Worm (Caenorhabditis elegans) whole organism, L2 larva: ENCODE data around the gene F48G7.12.

ENCODE experiments used
- alr-1 ChIP-seq: fragments of 150-350 bp; optimal IDR thresholded peaks from 2 replicates; lab custom pipeline; 2014; ENCODE audit warnings: missing biosample characterization, missing genetic modification characterization
- ama-1 ChIP-seq: fragments of 150-350 bp; optimal IDR thresholded peaks from 2 replicates; lab custom pipeline; 2018; ENCODE audit warnings: inconsistent platforms
- ceh-82 ChIP-seq: fragments of 150-350 bp; optimal IDR thresholded peaks from 2 replicates; lab custom pipeline; 2014; ENCODE audit warnings: missing biosample characterization, missing genetic modification characterization
- egl-27 ChIP-seq: sonication (generic microtip); optimal IDR thresholded peaks from 3 replicates; lab custom pipeline; 2017; ENCODE audit warnings: missing biosample characterization, missing genetic modification reagents, missing genetic modification characterization
- mab-5 ChIP-seq: fragments of 150-350 bp; optimal IDR thresholded peaks from 2 replicates; lab custom pipeline; 2014; ENCODE audit warnings: missing biosample characterization, missing genetic modification characterization
- nhr-12 ChIP-seq: fragments of 150-350 bp; optimal IDR thresholded peaks from 2 replicates; lab custom pipeline; 2014; ENCODE audit warnings: missing biosample characterization, missing genetic modification characterization
- nhr-25 ChIP-seq: fragments of 150-350 bp; sonication (generic microtip); optimal IDR thresholded peaks from 3 replicates; lab custom pipeline; 2014; ENCODE audit warnings: missing biosample characterization, missing genetic modification characterization
- nhr-6 ChIP-seq: fragments of 150-350 bp; optimal IDR thresholded peaks from 2 replicates; lab custom pipeline; 2014; ENCODE audit warnings: missing biosample characterization, missing genetic modification characterization
- unc-39 ChIP-seq: fragments of 150-350 bp; optimal IDR thresholded peaks from 2 replicates; lab custom pipeline; 2014; ENCODE audit warnings: missing biosample characterization, missing genetic modification characterization
- unc-55 ChIP-seq: fragments of 150-350 bp; sonication (generic microtip); optimal IDR thresholded peaks from 3 replicates; lab custom pipeline; 2014; ENCODE audit warnings: missing biosample characterization, missing genetic modification reagents, missing genetic modification characterization
- unc-62 ChIP-seq: fragments of 150-350 bp; optimal IDR thresholded peaks from 2 replicates; lab custom pipeline; 2014; ENCODE audit warnings: missing biosample characterization, missing genetic modification reagents, missing genetic modification characterization
- zag-1 ChIP-seq: fragments of 150-350 bp; optimal IDR thresholded peaks from 2 replicates; lab custom pipeline; 2014; ENCODE audit warnings: missing biosample characterization, missing genetic modification characterization
- ztf-11 ChIP-seq: sonication (generic microtip); optimal IDR thresholded peaks from 2 replicates; lab custom pipeline; 2017; ENCODE audit warnings: missing biosample characterization, missing genetic modification characterization

DNA sequence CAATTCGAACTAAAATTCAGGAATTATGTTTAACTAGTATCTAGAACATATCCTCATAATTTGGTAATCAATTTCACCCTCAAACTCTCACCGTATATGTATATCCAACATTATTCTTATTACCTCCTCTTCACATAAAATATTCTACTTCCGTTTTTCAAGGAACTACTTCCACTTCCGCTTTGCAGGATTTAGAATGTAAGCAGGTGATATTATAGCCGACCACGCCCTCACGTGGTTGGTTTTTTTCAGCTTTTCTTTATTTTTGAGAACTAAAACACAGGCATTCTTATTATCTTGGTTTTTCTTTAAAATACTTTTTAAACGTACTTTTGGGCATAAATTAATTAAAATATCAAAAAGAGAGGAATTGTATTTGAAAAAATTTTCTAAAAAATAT, 28.1 kb downstream of the F48G7.12 start:
- no peak for TF ChIP-seq zag-1
- no peak for TF ChIP-seq mab-5
- no peak for TF ChIP-seq ceh-82 (tag; lab: Kevin White, UChicago)
- TF ChIP-seq unc-39: no peak
- no peak for TF ChIP-seq alr-1 (tag; lab: Kevin White, UChicago)
- no peak for TF ChIP-seq nhr-6 (tag; lab: Kevin White, UChicago)
- no peak for TF ChIP-seq unc-62
- no peak for TF ChIP-seq unc-55 (GFP tag; lab: Kevin White, UChicago)
- TF ChIP-seq nhr-12 (tag; lab: Kevin White, UChicago): no peak
- no peak for TF ChIP-seq ztf-11 (tag; lab: Kevin White, UChicago)
- no peak for TF ChIP-seq ama-1
- TF ChIP-seq egl-27 (tag; lab: Kevin White, UChicago): no peak
- no peak for TF ChIP-seq nhr-25 (tag; lab: Kevin White, UChicago)
